Worm (Caenorhabditis elegans) whole organism, L1 larva: ENCODE data around the gene T05A8.8.

Source experiments
- C16A3.4 ChIP-seq: fragments of 150-350 bp; optimal IDR thresholded peaks from 2 replicates; lab custom pipeline; 2014; ENCODE audit warnings: missing biosample characterization, missing genetic modification characterization
- aha-1 ChIP-seq: fragments of 150-350 bp; optimal IDR thresholded peaks from 2 replicates; lab custom pipeline; 2014; ENCODE audit warnings: missing biosample characterization, missing genetic modification characterization
- alr-1 ChIP-seq: fragments of 200-800 bp; sonication (Bioruptor generic); optimal IDR thresholded peaks from 2 replicates; lab custom pipeline; 2018; ENCODE audit warnings: borderline replicate concordance, mild to moderate bottlenecking, missing genetic modification characterization, missing compliant biosample characterization
- blmp-1 ChIP-seq: fragments of 150-350 bp; optimal IDR thresholded peaks from 2 replicates; lab custom pipeline; 2014; ENCODE audit warnings: missing biosample characterization, missing genetic modification characterization
- fkh-10 ChIP-seq: sonication (generic microtip); optimal IDR thresholded peaks from 2 replicates; lab custom pipeline; 2017; ENCODE audit warnings: missing biosample characterization, missing genetic modification reagents, missing genetic modification characterization
- lin-15B ChIP-seq: fragments of 150-350 bp; sonication (generic microtip); optimal IDR thresholded peaks from 3 replicates; lab custom pipeline; 2014; ENCODE audit warnings: missing biosample characterization, missing genetic modification characterization
- lin-35 ChIP-seq, 2 experiments: fragments of 150-350 bp; optimal IDR thresholded peaks; 2 replicates each; lab custom pipeline; 2014; ENCODE audit warnings: missing biosample characterization in 2 of 2, missing genetic modification characterization in 2 of 2, missing genetic modification reagents in 2 of 2
- lsy-2 ChIP-seq, 2 experiments: fragments of 150-350 bp; optimal IDR thresholded peaks; 2 replicates each; lab custom pipeline; 2014; ENCODE audit warnings: missing biosample characterization in 2 of 2, missing genetic modification characterization in 2 of 2
- nhr-11 ChIP-seq: fragments of 150-350 bp; optimal IDR thresholded peaks from 2 replicates; lab custom pipeline; 2014; ENCODE audit warnings: missing biosample characterization, missing genetic modification characterization
- tbx-2 ChIP-seq: sonication (generic microtip); optimal IDR thresholded peaks from 2 replicates; lab custom pipeline; 2016; ENCODE audit warnings: missing genetic modification characterization, missing compliant biosample characterization
- unc-62 ChIP-seq: fragments of 150-350 bp; optimal IDR thresholded peaks from 2 replicates; lab custom pipeline; 2014; ENCODE audit warnings: missing biosample characterization, missing genetic modification reagents, missing genetic modification characterization

- TF ChIP-seq unc-62 (no peak), blmp-1 (tag; lab: Kevin White, UChicago) (no peak), lin-15B (tag; lab: Kevin White, UChicago) (no peak), tbx-2 (tag; lab: Kevin White, UChicago) (no peak), alr-1 (tag; lab: Kevin White, UChicago) (no peak), lin-35 (GFP tag; optimal IDR thresholded peaks at IDR 0.05; lab: Kevin White, UChicago) (no peak), fkh-10 (GFP tag; lab: Kevin White, UChicago) (no peak), C16A3.4 (tag; lab: Kevin White, UChicago) (no peak), nhr-11 (tag; lab: Kevin White, UChicago) (no peak), lsy-2 (tag; optimal IDR thresholded peaks at IDR 0.05; lab: Kevin White, UChicago) (no peak), aha-1 (tag; lab: Kevin White, UChicago) (no peak)
Measured at ce11 chrII:2710919-2711318, 25.6 kb upstream of the T05A8.8 start, which contains the start of gene T05A8.2.
